Fruit fly (Drosophila melanogaster): Measurements from ENCODE around the gene CG33159.

The CG33159 gene

DNA sequence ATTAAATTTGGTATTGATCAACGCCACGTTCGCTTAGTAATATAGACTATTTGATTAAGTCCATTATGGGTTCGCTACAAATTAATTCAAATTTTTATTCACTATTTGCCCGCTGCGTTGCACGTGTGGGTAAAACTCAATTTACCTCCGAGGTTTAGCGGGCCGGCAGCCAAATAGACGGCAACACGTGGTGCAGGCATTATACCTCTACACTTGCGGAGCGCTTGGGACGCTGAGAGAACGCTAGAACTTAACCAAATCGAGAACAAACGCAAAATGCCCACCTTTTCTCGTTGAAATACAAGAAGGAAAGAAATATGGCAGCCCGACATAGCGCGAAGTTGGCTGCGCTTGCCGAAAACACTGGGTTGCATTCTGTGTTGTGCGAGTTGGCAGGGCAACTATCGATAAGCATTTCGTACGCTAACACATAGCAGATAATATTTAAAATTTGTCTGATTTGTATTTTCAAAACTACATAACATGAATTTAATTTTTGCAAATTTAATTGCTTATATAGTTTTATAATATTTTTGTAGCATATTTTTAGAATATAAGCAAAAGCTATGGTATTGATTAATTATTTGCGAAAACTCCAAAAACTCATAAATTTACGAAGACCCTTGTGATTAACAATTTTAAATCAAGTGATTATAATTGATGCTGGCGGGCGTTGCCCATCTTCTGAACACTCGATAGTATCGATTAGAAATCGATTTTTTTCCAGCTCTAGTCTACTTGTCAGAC lies 18.6 kb upstream of the CG33159 start, which contains the start of the genes RpL28 and eIF1:
Gene RpL28, minus strand, starts transcription at position 318 of the 747 bp plus-strand sequence.
Gene eIF1, plus strand, starts transcription at position 699 of the 747 bp plus-strand sequence.
- TF ChIP-seq CG1620 (GFP tag; optimal IDR thresholded peaks at IDR 0.05) (peak; percentile 98), Crg-1 (GFP tag; optimal IDR thresholded peaks at IDR 0.05) (peak; percentile 98), Hr96 (GFP tag; optimal IDR thresholded peaks at IDR 0.05) (peak; percentile 97), pad (GFP tag; optimal IDR thresholded peaks at IDR 0.05) (peak; percentile 87), kay (GFP tag; ENCODE audit: borderline replicate concordance) (no peak), cnc (optimal IDR thresholded peaks at IDR 0.05) (no peak), cic (GFP tag; optimal IDR thresholded peaks at IDR 0.05) (peak; percentile 57), ovo (GFP tag; optimal IDR thresholded peaks at IDR 0.05) (peak; percentile 96), tj (GFP tag; optimal IDR thresholded peaks at IDR 0.05) (peak; percentile 84), toe (GFP tag; optimal IDR thresholded peaks at IDR 0.05) (no peak), CG5204 (GFP tag; optimal IDR thresholded peaks at IDR 0.05) (no peak), CG12768 (GFP tag; optimal IDR thresholded peaks at IDR 0.05) (peak; percentile 94), Clk (GFP tag; optimal IDR thresholded peaks at IDR 0.05) (peak; percentile 90), CG7045 (GFP tag; optimal IDR thresholded peaks at IDR 0.05) (peak; percentile 93), Mnt (GFP tag; optimal IDR thresholded peaks at IDR 0.05) (peak; percentile 96), bab1 (GFP tag; optimal IDR thresholded peaks at IDR 0.05) (peak; percentile 70), CG7101 (tag; optimal IDR thresholded peaks at IDR 0.05) (peak; percentile 96), CG11617 (GFP tag; optimal IDR thresholded peaks at IDR 0.05) (peak; percentile 98), CG14711 (tag; optimal IDR thresholded peaks at IDR 0.05) (peak; percentile 79), CG33017 (tag; optimal IDR thresholded peaks at IDR 0.05) (peak; percentile 81)

dm6 chr3L:3218859-3219258 lies 14.6 kb upstream of the CG33159 start, which contains the start of the genes hob and nSMase:
TSS of gene hob (minus strand) at chr3L:3218920.
TSS of gene nSMase (plus strand) at chr3L:3219156.
- no peak for TF ChIP-seq cnc (optimal IDR thresholded peaks at IDR 0.05)
- TF ChIP-seq bab1 (GFP tag; optimal IDR thresholded peaks at IDR 0.05), result peak; percentile 64
- peak; percentile 14 for TF ChIP-seq CG14711 (tag; optimal IDR thresholded peaks at IDR 0.05)
- peak; percentile 37 for TF ChIP-seq CG11617 (GFP tag; optimal IDR thresholded peaks at IDR 0.05)
- no peak for TF ChIP-seq Clk (GFP tag; optimal IDR thresholded peaks at IDR 0.05)
- peak; percentile 60 for TF ChIP-seq Mnt (GFP tag; optimal IDR thresholded peaks at IDR 0.05)
- TF ChIP-seq cic (GFP tag; optimal IDR thresholded peaks at IDR 0.05), result peak; percentile 47
- peak; percentile 8 for TF ChIP-seq tj (GFP tag; optimal IDR thresholded peaks at IDR 0.05)
- peak; percentile 33 for TF ChIP-seq CG7101 (tag; optimal IDR thresholded peaks at IDR 0.05)
- peak; percentile 13 for TF ChIP-seq CG1620 (GFP tag; optimal IDR thresholded peaks at IDR 0.05)
- peak; percentile 4 for TF ChIP-seq pad (GFP tag; optimal IDR thresholded peaks at IDR 0.05)
- TF ChIP-seq kay (GFP tag; ENCODE audit: borderline replicate concordance), result no peak

dm6 chr3L:3208895-3209294 lies 4.6 kb upstream of the CG33159 start, which contains the start of the genes CG32269 and CG32270:
TSS of gene CG32269 (minus strand) at chr3L:3208985.
TSS of gene CG32270 (minus strand) at chr3L:3208985.
- peak; percentile 18 for TF ChIP-seq CG11617 (GFP tag; optimal IDR thresholded peaks at IDR 0.05)
- TF ChIP-seq ovo (GFP tag; optimal IDR thresholded peaks at IDR 0.05), result peak; percentile 24
- peak; percentile 46 for TF ChIP-seq toe (GFP tag; optimal IDR thresholded peaks at IDR 0.05)
- no peak for TF ChIP-seq bab1 (GFP tag; optimal IDR thresholded peaks at IDR 0.05)
- TF ChIP-seq CG14711 (tag; optimal IDR thresholded peaks at IDR 0.05), result no peak
- peak; percentile 2 for TF ChIP-seq CG33017 (tag; optimal IDR thresholded peaks at IDR 0.05)
- TF ChIP-seq CG5204 (GFP tag; optimal IDR thresholded peaks at IDR 0.05), result no peak
- TF ChIP-seq CG1620 (GFP tag; optimal IDR thresholded peaks at IDR 0.05), result peak; percentile 23
- no peak for TF ChIP-seq Clk (GFP tag; optimal IDR thresholded peaks at IDR 0.05)
- TF ChIP-seq cnc (optimal IDR thresholded peaks at IDR 0.05), result no peak
- peak; percentile 73 for TF ChIP-seq CG12768 (GFP tag; optimal IDR thresholded peaks at IDR 0.05)
- TF ChIP-seq kay (GFP tag; ENCODE audit: borderline replicate concordance), result no peak
- peak; percentile 48 for TF ChIP-seq CG7101 (tag; optimal IDR thresholded peaks at IDR 0.05)
- peak; percentile 51 for TF ChIP-seq Crg-1 (GFP tag; optimal IDR thresholded peaks at IDR 0.05)
- TF ChIP-seq Hr96 (GFP tag; optimal IDR thresholded peaks at IDR 0.05), result peak; percentile 40
- peak; percentile 65 for TF ChIP-seq cic (GFP tag; optimal IDR thresholded peaks at IDR 0.05)
- peak; percentile 60 for TF ChIP-seq Mnt (GFP tag; optimal IDR thresholded peaks at IDR 0.05)
- peak; percentile 12 for TF ChIP-seq pad (GFP tag; optimal IDR thresholded peaks at IDR 0.05)
- TF ChIP-seq CG7045 (GFP tag; optimal IDR thresholded peaks at IDR 0.05), result peak; percentile 52
- TF ChIP-seq tj (GFP tag; optimal IDR thresholded peaks at IDR 0.05), result no peak

dm6 chr3L:3206263-3206662 lies 2.0 kb upstream of the CG33159 start, which contains the start of gene CG33160:
TSS of gene CG33160 (minus strand) at chr3L:3206363.
- TF ChIP-seq CG5204 (GFP tag; optimal IDR thresholded peaks at IDR 0.05), result no peak
- TF ChIP-seq bab1 (GFP tag; optimal IDR thresholded peaks at IDR 0.05), result no peak
- no peak for TF ChIP-seq Clk (GFP tag; optimal IDR thresholded peaks at IDR 0.05)
- no peak for TF ChIP-seq cic (GFP tag; optimal IDR thresholded peaks at IDR 0.05)
- no peak for TF ChIP-seq toe (GFP tag; optimal IDR thresholded peaks at IDR 0.05)
- no peak for TF ChIP-seq kay (GFP tag; ENCODE audit: borderline replicate concordance)
- TF ChIP-seq Crg-1 (GFP tag; optimal IDR thresholded peaks at IDR 0.05), result no peak
- no peak for TF ChIP-seq CG12768 (GFP tag; optimal IDR thresholded peaks at IDR 0.05)
- no peak for TF ChIP-seq CG14711 (tag; optimal IDR thresholded peaks at IDR 0.05)
- no peak for TF ChIP-seq tj (GFP tag; optimal IDR thresholded peaks at IDR 0.05)
- TF ChIP-seq CG1620 (GFP tag; optimal IDR thresholded peaks at IDR 0.05), result no peak
- TF ChIP-seq CG7101 (tag; optimal IDR thresholded peaks at IDR 0.05), result no peak
- no peak for TF ChIP-seq CG7045 (GFP tag; optimal IDR thresholded peaks at IDR 0.05)
- TF ChIP-seq pad (GFP tag; optimal IDR thresholded peaks at IDR 0.05), result no peak
- no peak for TF ChIP-seq CG33017 (tag; optimal IDR thresholded peaks at IDR 0.05)
- no peak for TF ChIP-seq Hr96 (GFP tag; optimal IDR thresholded peaks at IDR 0.05)
- TF ChIP-seq Mnt (GFP tag; optimal IDR thresholded peaks at IDR 0.05), result no peak
- TF ChIP-seq ovo (GFP tag; optimal IDR thresholded peaks at IDR 0.05), result no peak
- no peak for TF ChIP-seq cnc (optimal IDR thresholded peaks at IDR 0.05)
- no peak for TF ChIP-seq CG11617 (GFP tag; optimal IDR thresholded peaks at IDR 0.05)

DNA sequence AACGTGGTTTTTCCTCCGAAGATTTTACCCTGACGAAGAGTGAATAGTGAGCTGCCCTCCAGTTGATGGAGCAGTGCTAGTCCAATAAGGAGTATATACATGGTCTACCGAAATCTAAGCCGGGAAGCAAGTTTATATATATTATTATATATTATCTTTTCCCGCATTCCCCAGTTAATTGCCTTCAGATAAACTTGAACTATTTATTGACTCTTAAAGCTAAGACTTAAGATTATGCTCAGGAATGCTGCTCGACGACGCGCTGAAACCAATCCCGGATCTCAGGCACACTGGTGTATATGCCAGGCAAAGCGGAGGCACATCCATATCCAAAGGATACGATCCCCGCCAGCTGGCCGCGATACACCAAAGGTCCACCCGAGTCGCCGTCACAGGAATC lies 1.1 kb upstream of the CG33159 start, which contains the start of gene CG32277:
Gene CG32277, minus strand, starts transcription at position 101 of the 400 bp plus-strand sequence.
- TF ChIP-seq CG7101 (tag; optimal IDR thresholded peaks at IDR 0.05) (no peak), pad (GFP tag; optimal IDR thresholded peaks at IDR 0.05) (no peak)

All from whole organism, adult.